Fruit fly (Drosophila melanogaster) whole organism, embryonic: ENCODE data around the gene Ankrd49.

Source experiments
- Atf6 ChIP-seq: fragments of 200-800 bp; sonication (Bioruptor generic); IDR thresholded peaks from 2 replicates; pipeline ENCODE4 v1.3.6; 2022; ENCODE audit warnings: missing biosample characterization, missing genetic modification characterization
- B-H2 ChIP-seq: fragments of 200-800 bp; sonication (Bioruptor generic); optimal IDR thresholded peaks from 2 replicates; lab custom pipeline; 2018; ENCODE audit warnings: missing biosample characterization, mild to moderate bottlenecking, missing genetic modification characterization
- CG10462 ChIP-seq: fragments of 200-800 bp; sonication (Bioruptor generic); optimal IDR thresholded peaks from 2 replicates; lab custom pipeline; 2016; ENCODE audit warnings: missing biosample characterization, missing genetic modification characterization
- CG11085 ChIP-seq: fragments of 200-800 bp; sonication (Bioruptor generic); IDR thresholded peaks from 2 replicates; pipeline ENCODE4 v1.3.6; 2022; ENCODE audit warnings: missing biosample characterization, missing genetic modification characterization
- CG11247 ChIP-seq: fragments of 200-800 bp; sonication (Bioruptor generic); IDR thresholded peaks from 2 replicates; pipeline ENCODE4 v1.3.6; 2022; ENCODE audit warnings: missing biosample characterization, missing genetic modification characterization
- CG13424 ChIP-seq: fragments of 200-800 bp; sonication (Bioruptor generic); optimal IDR thresholded peaks from 2 replicates; lab custom pipeline; 2019; ENCODE audit warnings: missing biosample characterization, mild to moderate bottlenecking, missing genetic modification characterization, moderate library complexity
- CG17385 ChIP-seq: fragments of 200-800 bp; sonication (Bioruptor generic); optimal IDR thresholded peaks from 3 replicates; lab custom pipeline; 2018; ENCODE audit warnings: missing biosample characterization, mild to moderate bottlenecking, missing genetic modification characterization
- CG31224 ChIP-seq: fragments of 200-800 bp; sonication (Bioruptor generic); IDR thresholded peaks from 2 replicates; pipeline ENCODE4 v1.3.6; 2022; ENCODE audit warnings: missing biosample characterization, missing genetic modification characterization
- CG32767 ChIP-seq: fragments of 200-800 bp; sonication (Bioruptor generic); IDR thresholded peaks from 2 replicates; pipeline ENCODE4 v1.3.6; 2022; ENCODE audit warnings: missing biosample characterization, missing genetic modification characterization
- CG32772 ChIP-seq: fragments of 200-800 bp; sonication (Bioruptor generic); IDR thresholded peaks from 2 replicates; pipeline ENCODE4 v1.3.6; 2022; ENCODE audit warnings: missing biosample characterization, missing genetic modification characterization
- CG3847 ChIP-seq: fragments of 200-800 bp; sonication (Bioruptor generic); IDR thresholded peaks from 2 replicates; pipeline ENCODE4 v1.3.6; 2022; ENCODE audit warnings: missing biosample characterization, missing genetic modification characterization
- CG42726 ChIP-seq: fragments of 200-800 bp; sonication (Bioruptor generic); IDR thresholded peaks from 2 replicates; pipeline ENCODE4 v1.3.6; 2022; ENCODE audit warnings: missing biosample characterization, missing genetic modification characterization; ENCODE audit not compliant: partially characterized antibody
- CG43689 ChIP-seq: fragments of 200-800 bp; sonication (Bioruptor generic); IDR thresholded peaks from 2 replicates; pipeline ENCODE4 v1.3.6; 2022; ENCODE audit warnings: missing biosample characterization, missing genetic modification characterization
- CG4820 ChIP-seq: fragments of 200-800 bp; sonication (Bioruptor generic); optimal IDR thresholded peaks from 3 replicates; lab custom pipeline; 2016; ENCODE audit warnings: missing biosample characterization, missing genetic modification characterization
- CG4854 ChIP-seq: fragments of 200-800 bp; sonication (Bioruptor generic); optimal IDR thresholded peaks from 2 replicates; lab custom pipeline; 2016; ENCODE audit warnings: missing biosample characterization, missing genetic modification characterization, inconsistent platforms
- CG6791 ChIP-seq: fragments of 200-800 bp; sonication (Bioruptor generic); IDR thresholded peaks from 3 replicates; pipeline ENCODE4 v1.3.6; 2022; ENCODE audit warnings: missing biosample characterization, missing genetic modification characterization; ENCODE audit not compliant: partially characterized antibody
- CG7745 ChIP-seq: fragments of 200-800 bp; sonication (Bioruptor generic); optimal IDR thresholded peaks from 2 replicates; lab custom pipeline; 2018; ENCODE audit warnings: missing biosample characterization, mild to moderate bottlenecking, missing genetic modification characterization, moderate library complexity
- CG8281 ChIP-seq: fragments of 200-800 bp; sonication (Bioruptor generic); optimal IDR thresholded peaks from 2 replicates; lab custom pipeline; 2018; ENCODE audit warnings: missing biosample characterization, mild to moderate bottlenecking, missing genetic modification characterization, moderate library complexity
- CG8765 ChIP-seq: fragments of 200-800 bp; sonication (Bioruptor generic); IDR thresholded peaks from 2 replicates; pipeline ENCODE4 v1.3.6; 2022; ENCODE audit warnings: missing biosample characterization, missing genetic modification characterization
- E2f2 ChIP-seq: fragments of 200-800 bp; sonication (Bioruptor generic); IDR thresholded peaks from 2 replicates; pipeline ENCODE4 v1.3.6; 2022; ENCODE audit warnings: missing biosample characterization, missing genetic modification characterization
- ERR ChIP-seq: fragments of 200-800 bp; sonication (Bioruptor generic); optimal IDR thresholded peaks from 2 replicates; lab custom pipeline; 2016; ENCODE audit warnings: missing biosample characterization, missing genetic modification characterization
- Gug ChIP-seq: fragments of 200-800 bp; sonication (Bioruptor generic); IDR thresholded peaks from 4 replicates; pipeline ENCODE4 v1.3.6; 2022; ENCODE audit warnings: missing biosample characterization, missing genetic modification characterization
- Hmr ChIP-seq: fragments of 200-800 bp; sonication (Bioruptor generic); optimal IDR thresholded peaks from 3 replicates; lab custom pipeline; 2017; ENCODE audit warnings: mild to moderate bottlenecking, missing biosample characterization, missing genetic modification reagents, missing genetic modification characterization
- Hr3 ChIP-seq: fragments of 200-800 bp; sonication (Bioruptor generic); optimal IDR thresholded peaks from 3 replicates; lab custom pipeline; 2016; ENCODE audit warnings: missing biosample characterization, missing genetic modification characterization
- Hr51 ChIP-seq, 2 experiments: fragments of 200-800 bp; sonication (Bioruptor generic); optimal IDR thresholded peaks; 2 replicates in 1 of 2; 3 replicates in 1 of 2; lab custom pipeline; 2016 to 2018; ENCODE audit warnings: missing biosample characterization in 2 of 2, missing genetic modification characterization in 2 of 2, mild to moderate bottlenecking in 1 of 2, moderate library complexity in 1 of 2
- Jarid2 ChIP-seq: fragments of 200-800 bp; sonication (Bioruptor generic); optimal IDR thresholded peaks from 3 replicates; lab custom pipeline; 2017; ENCODE audit warnings: mild to moderate bottlenecking, missing biosample characterization, missing genetic modification reagents, missing genetic modification characterization
- Max ChIP-seq: fragments of 200-800 bp; sonication (Bioruptor generic); optimal IDR thresholded peaks from 2 replicates; lab custom pipeline; 2016; ENCODE audit warnings: missing biosample characterization, mild to moderate bottlenecking, missing genetic modification characterization
- Nf-YA ChIP-seq: fragments of 200-800 bp; sonication (Bioruptor generic); IDR thresholded peaks from 2 replicates; pipeline ENCODE4 v1.3.6; 2022; ENCODE audit warnings: missing biosample characterization, missing genetic modification characterization
- Oaz ChIP-seq: fragments of 200-800 bp; sonication (Bioruptor generic); IDR thresholded peaks from 2 replicates; pipeline ENCODE4 v1.3.6; 2022; ENCODE audit warnings: missing biosample characterization, missing genetic modification characterization
- Vsx1 ChIP-seq: fragments of 200-800 bp; sonication (Bioruptor generic); optimal IDR thresholded peaks from 2 replicates; lab custom pipeline; 2017; ENCODE audit warnings: missing biosample characterization, mild to moderate bottlenecking, missing genetic modification characterization, missing genetic modification reagents
- al ChIP-seq: fragments of 200-800 bp; sonication (Bioruptor generic); IDR thresholded peaks from 2 replicates; pipeline ENCODE4 v1.3.6; 2022; ENCODE audit warnings: missing biosample characterization, missing genetic modification characterization
- az2 ChIP-seq: fragments of 200-800 bp; sonication (Bioruptor generic); optimal IDR thresholded peaks from 3 replicates; lab custom pipeline; 2016; ENCODE audit warnings: missing biosample characterization, missing genetic modification characterization
- bcd ChIP-seq: fragments of 200-800 bp; sonication (Bioruptor generic); optimal IDR thresholded peaks from 2 replicates; lab custom pipeline; 2017; ENCODE audit warnings: missing biosample characterization, mild to moderate bottlenecking, missing genetic modification characterization
- chif ChIP-seq, 2 experiments: fragments of 200-800 bp; sonication (Bioruptor generic); optimal IDR thresholded peaks; 3 replicates each; lab custom pipeline; 2016; ENCODE audit warnings: missing biosample characterization in 2 of 2, missing genetic modification characterization in 2 of 2
- dati ChIP-seq: fragments of 200-800 bp; sonication (Bioruptor generic); IDR thresholded peaks from 2 replicates; pipeline ENCODE4 v1.3.6; 2022; ENCODE audit warnings: missing biosample characterization, missing genetic modification characterization
- fd102C ChIP-seq: fragments of 200-800 bp; sonication (Bioruptor generic); optimal IDR thresholded peaks from 2 replicates; lab custom pipeline; 2018; ENCODE audit warnings: missing biosample characterization, mild to moderate bottlenecking, missing genetic modification characterization, moderate library complexity
- gem ChIP-seq: fragments of 200-800 bp; sonication (Bioruptor generic); optimal IDR thresholded peaks from 2 replicates; lab custom pipeline; 2019; ENCODE audit warnings: missing biosample characterization, mild to moderate bottlenecking, missing genetic modification characterization, moderate library complexity
- gfzf ChIP-seq: fragments of 200-800 bp; sonication (Bioruptor generic); optimal IDR thresholded peaks from 2 replicates; lab custom pipeline; 2016; ENCODE audit warnings: missing biosample characterization, mild to moderate bottlenecking, missing genetic modification characterization, moderate library complexity
- ham ChIP-seq: fragments of 200-800 bp; sonication (Bioruptor generic); IDR thresholded peaks from 2 replicates; pipeline ENCODE4 v1.3.6; 2022; ENCODE audit warnings: missing biosample characterization, missing genetic modification characterization
- jing ChIP-seq: fragments of 200-800 bp; sonication (Bioruptor generic); optimal IDR thresholded peaks from 2 replicates; lab custom pipeline; 2018; ENCODE audit warnings: missing biosample characterization, mild to moderate bottlenecking, missing genetic modification characterization
- jumu ChIP-seq: fragments of 200-800 bp; sonication (Bioruptor generic); optimal IDR thresholded peaks from 3 replicates; lab custom pipeline; 2016; ENCODE audit warnings: missing biosample characterization, missing genetic modification characterization
- lov ChIP-seq, 2 experiments: fragments of 200-800 bp in 1 of 2; fragments of >200 bp in 1 of 2; sonication (Bioruptor generic) in 1 of 2; IDR thresholded peaks in 1 of 2; optimal IDR thresholded peaks in 1 of 2; 2 replicates in 1 of 2; 3 replicates in 1 of 2; pipeline versions ENCODE4 v1.3.6 to Lab custom; 2017 to 2022; ENCODE audit warnings: missing biosample characterization in 1 of 2, missing genetic modification characterization in 1 of 2
- nerfin-2 ChIP-seq: fragments of 200-800 bp; sonication (Bioruptor generic); IDR thresholded peaks from 2 replicates; pipeline ENCODE4 v1.3.6; 2022; ENCODE audit warnings: missing biosample characterization, missing genetic modification characterization; ENCODE audit not compliant: partially characterized antibody
- pzg ChIP-seq: fragments of 200-800 bp; sonication (Bioruptor generic); optimal IDR thresholded peaks from 3 replicates; lab custom pipeline; 2018; ENCODE audit warnings: missing biosample characterization, mild to moderate bottlenecking, missing genetic modification characterization, moderate library complexity
- sens ChIP-seq: fragments of 200-800 bp; sonication (Bioruptor generic); peaks from one replicate; lab custom pipeline; 2016; ENCODE audit warnings: missing biosample characterization, missing genetic modification characterization
- stc ChIP-seq: fragments of 200-800 bp; sonication (Bioruptor generic); IDR thresholded peaks from 2 replicates; pipeline ENCODE4 v1.3.6; 2022; ENCODE audit warnings: missing biosample characterization, missing genetic modification characterization
- ttk ChIP-seq: fragments of 200-800 bp; sonication (Bioruptor generic); IDR thresholded peaks from 2 replicates; pipeline ENCODE4 v2.1.2; 2022; ENCODE audit warnings: missing biosample characterization, missing genetic modification characterization
- twi ChIP-seq: fragments of 200-800 bp; optimal IDR thresholded peaks from 2 replicates; lab custom pipeline; 2019; ENCODE audit warnings: missing biosample characterization, mild to moderate bottlenecking, missing genetic modification characterization, moderate library complexity
- yki ChIP-seq: fragments of >200 bp; optimal IDR thresholded peaks from 3 replicates; lab custom pipeline; 2018
- zen ChIP-seq: fragments of 200-800 bp; sonication (Bioruptor generic); optimal IDR thresholded peaks from 3 replicates; lab custom pipeline; 2018; ENCODE audit warnings: missing biosample characterization, mild to moderate bottlenecking, missing genetic modification characterization, moderate library complexity
- zfh2 ChIP-seq: fragments of 200-800 bp; sonication (Bioruptor generic); optimal IDR thresholded peaks from 2 replicates; lab custom pipeline; 2016; ENCODE audit warnings: missing biosample characterization, missing genetic modification characterization

Ankrd49 gene

dm6 chr2L:15009703-15010102 is 2.5 kb upstream of the Ankrd49 start, which contains the start of the genes THG and Rnmt (continued):
- TF ChIP-seq Hr51 (GFP tag; optimal IDR thresholded peaks at IDR 0.05; lab: Kevin White, UChicago) = peak; percentile 76 to 79
- TF ChIP-seq Hmr (GFP tag; lab: Kevin White, UChicago) = peak; percentile 81
- TF ChIP-seq yki (lab: Kevin White, UChicago) = no peak
- TF ChIP-seq Vsx1 = no peak
- peak; percentile 79 for TF ChIP-seq twi
- no peak for TF ChIP-seq CG7745
- peak; percentile 58 for TF ChIP-seq CG31224 (GFP tag; lab: Robert Waterston, UW)
- TF ChIP-seq CG8765 (GFP tag; lab: Robert Waterston, UW) = peak; percentile 68
- TF ChIP-seq CG11247 = peak; percentile 89
- TF ChIP-seq gfzf (GFP tag; lab: Kevin White, UChicago) = peak; percentile 5
- TF ChIP-seq jing (GFP tag; lab: Kevin White, UChicago) = peak; percentile 57
- peak; percentile 58 for TF ChIP-seq jumu (GFP tag; lab: Kevin White, UChicago)
- peak; percentile 1 for TF ChIP-seq CG8281 (tag; lab: Kevin White, UChicago)
- 0 out of 2 replicates have a peak, but pooled peaks have one; percentile 37 for TF ChIP-seq dati (GFP tag; lab: Robert Waterston, UW)
- TF ChIP-seq bcd (GFP tag; lab: Kevin White, UChicago) = peak; percentile 63
- TF ChIP-seq ERR (GFP tag; lab: Kevin White, UChicago) = peak; percentile 31
- peak; percentile 57 for TF ChIP-seq Oaz
- TF ChIP-seq CG4854 (GFP tag; lab: Kevin White, UChicago) = peak; percentile 63
- TF ChIP-seq CG6791 (GFP tag; lab: Robert Waterston, UW) = peak; percentile 82
- no peak for TF ChIP-seq CG43689
- peak; percentile 76 for TF ChIP-seq E2f2 (GFP tag; lab: Robert Waterston, UW)
- TF ChIP-seq lov (optimal IDR thresholded peaks at IDR 0.05; lab: Kevin White, UChicago) = no peak
- TF ChIP-seq lov (GFP tag; IDR thresholded peaks at IDR 0.05; lab: Robert Waterston, UW) = peak; percentile 80; the same call in 1 of the 3 replicates
- peak; percentile 54 for TF ChIP-seq pzg (GFP tag; lab: Kevin White, UChicago)
- peak; percentile 94 for TF ChIP-seq gem (tag; lab: Kevin White, UChicago)
- peak; percentile 62 to 69 for TF ChIP-seq chif (GFP tag; optimal IDR thresholded peaks at IDR 0.05; lab: Kevin White, UChicago)
- TF ChIP-seq fd102C (GFP tag; lab: Kevin White, UChicago) = no peak
- peak; percentile 71 for TF ChIP-seq CG10462 (GFP tag; lab: Kevin White, UChicago)
- peak; percentile 79 for TF ChIP-seq Max
- peak; percentile 30 for TF ChIP-seq Jarid2 (GFP tag; lab: Kevin White, UChicago)
- peak; percentile 61 for TF ChIP-seq stc (GFP tag; lab: Robert Waterston, UW)
- peak; percentile 96 for TF ChIP-seq sens (GFP tag; lab: Kevin White, UChicago)
- peak; percentile 65; the same call in 1 of the 2 replicates for TF ChIP-seq CG32767
- TF ChIP-seq ttk (GFP tag; lab: Robert Waterston, UW) = peak; percentile 86
- peak; percentile 87 for TF ChIP-seq Atf6
- TF ChIP-seq zen (tag; lab: Kevin White, UChicago) = peak; percentile 83
- peak; percentile 65 for TF ChIP-seq zfh2 (GFP tag; lab: Kevin White, UChicago)
- peak; percentile 84 for TF ChIP-seq CG3847 (GFP tag; lab: Robert Waterston, UW)
- TF ChIP-seq CG32772 (GFP tag; lab: Robert Waterston, UW) = peak; percentile 76
- TF ChIP-seq Hr3 (GFP tag; lab: Kevin White, UChicago) = peak; percentile 96
- TF ChIP-seq al = peak; percentile 71
- peak; percentile 74 for TF ChIP-seq nerfin-2
- TF ChIP-seq Nf-YA (GFP tag; lab: Robert Waterston, UW) = no peak
- TF ChIP-seq CG42726 (GFP tag; lab: Robert Waterston, UW) = peak; percentile 46; the same call in 1 of the 2 replicates
- peak; percentile 46; the same call in 1 of the 2 replicates for TF ChIP-seq ham (GFP tag; lab: Robert Waterston, UW)
- peak; percentile 90 for TF ChIP-seq B-H2
- peak; percentile 86 for TF ChIP-seq az2 (GFP tag; lab: Kevin White, UChicago)
- TF ChIP-seq CG11085 (GFP tag; lab: Robert Waterston, UW) = peak; percentile 79
- TF ChIP-seq CG4820 (GFP tag; lab: Kevin White, UChicago) = peak; percentile 68
- peak; percentile 85 for TF ChIP-seq Gug (GFP tag; lab: Robert Waterston, UW)
- TF ChIP-seq CG13424 (tag; lab: Kevin White, UChicago) = peak; percentile 92
- TF ChIP-seq CG17385 = peak; percentile 77
